Worm (Caenorhabditis elegans) whole organism, L4 larva: Measurements from ENCODE around the gene T10G3.3.

Experiments used
- F26F4.8 ChIP-seq: fragments of 200-800 bp; sonication (Bioruptor generic); conservative IDR thresholded peaks from 2 replicates; pipeline ENCODE4 v1.3.6; 2022; ENCODE audit warnings: missing genetic modification characterization, missing compliant biosample characterization
- F37D6.2 ChIP-seq: sonication (generic microtip); optimal IDR thresholded peaks from 2 replicates; lab custom pipeline; 2016; ENCODE audit warnings: mild to moderate bottlenecking, missing genetic modification characterization, missing compliant biosample characterization
- Y5F2A.4 ChIP-seq: fragments of 200-800 bp; sonication (Bioruptor generic); optimal IDR thresholded peaks from 2 replicates; lab custom pipeline; 2018; ENCODE audit warnings: mild to moderate bottlenecking, missing genetic modification characterization, missing compliant biosample characterization
- Y75B8A.6 ChIP-seq: fragments of 200-800 bp; sonication (Bioruptor generic); IDR thresholded peaks from 2 replicates; pipeline ENCODE4 v1.3.6; 2022; ENCODE audit warnings: missing genetic modification reagents, missing genetic modification characterization, missing compliant biosample characterization
- ZK337.2 ChIP-seq: fragments of 200-800 bp; sonication (Bioruptor generic); IDR thresholded peaks from 2 replicates; pipeline ENCODE4 v1.3.6; 2022; ENCODE audit warnings: missing genetic modification reagents, missing genetic modification characterization, missing compliant biosample characterization
- ZK546.5 ChIP-seq, 2 experiments: sonication (generic microtip); optimal IDR thresholded peaks; 2 replicates each; lab custom pipeline; 2017; ENCODE audit warnings: missing biosample characterization in 2 of 2, missing genetic modification characterization in 2 of 2
- aha-1 ChIP-seq: fragments of 150-350 bp; peaks from one replicate; lab custom pipeline; 2014; ENCODE audit warnings: missing biosample characterization, missing genetic modification characterization
- aly-2 ChIP-seq: sonication (generic microtip); optimal IDR thresholded peaks from 2 replicates; lab custom pipeline; 2018; ENCODE audit warnings: missing biosample characterization, missing genetic modification characterization
- arid-1 ChIP-seq: fragments of 200-800 bp; sonication (Bioruptor generic); conservative IDR thresholded peaks from 2 replicates; pipeline ENCODE4 v1.3.6; 2022; ENCODE audit warnings: missing genetic modification reagents, missing genetic modification characterization, missing compliant biosample characterization
- attf-4 ChIP-seq: sonication (generic microtip); optimal IDR thresholded peaks from 3 replicates; lab custom pipeline; 2017; ENCODE audit warnings: missing biosample characterization, missing genetic modification characterization
- ceh-44 ChIP-seq: fragments of 200-800 bp; sonication (Bioruptor generic); IDR thresholded peaks from 2 replicates; pipeline ENCODE4 v1.3.6; 2022; ENCODE audit warnings: missing genetic modification reagents, missing genetic modification characterization, missing compliant biosample characterization
- ceh-62 ChIP-seq: sonication (generic microtip); optimal IDR thresholded peaks from 2 replicates; lab custom pipeline; 2017; ENCODE audit warnings: missing biosample characterization, missing genetic modification characterization
- ceh-82 ChIP-seq: sonication (generic microtip); optimal IDR thresholded peaks from 2 replicates; lab custom pipeline; 2017; ENCODE audit warnings: missing biosample characterization, missing genetic modification characterization
- cey-2 ChIP-seq: sonication (generic microtip); optimal IDR thresholded peaks from 3 replicates; lab custom pipeline; 2017; ENCODE audit warnings: missing genetic modification characterization, mild to moderate bottlenecking, missing compliant biosample characterization, antibody characterized with exemption, borderline replicate concordance; ENCODE audit not compliant: insufficient read depth
- ctbp-1 ChIP-seq: fragments of 200-800 bp; sonication (Bioruptor generic); IDR thresholded peaks from 2 replicates; pipeline ENCODE4 v1.3.6; 2022; ENCODE audit warnings: missing genetic modification reagents, missing genetic modification characterization, missing compliant biosample characterization
- daf-8 ChIP-seq: fragments of 200-800 bp; sonication (Bioruptor generic); IDR thresholded peaks from 2 replicates; pipeline ENCODE4 v1.3.6; 2022; ENCODE audit warnings: missing genetic modification characterization, missing compliant biosample characterization
- dmd-8 ChIP-seq: fragments of 200-800 bp; sonication (Bioruptor generic); IDR thresholded peaks from 2 replicates; pipeline ENCODE4 v1.3.6; 2022; ENCODE audit warnings: missing genetic modification characterization, missing compliant biosample characterization
- duxl-1 ChIP-seq: sonication (generic microtip); optimal IDR thresholded peaks from 2 replicates; lab custom pipeline; 2016; ENCODE audit warnings: mild to moderate bottlenecking, missing genetic modification characterization, moderate library complexity, missing compliant biosample characterization; ENCODE audit not compliant: poor library complexity
- dve-1 ChIP-seq: sonication (generic microtip); optimal IDR thresholded peaks from 2 replicates; lab custom pipeline; 2017; ENCODE audit warnings: antibody characterized with exemption, mild to moderate bottlenecking, missing genetic modification characterization, missing compliant biosample characterization; ENCODE audit not compliant: insufficient read depth
- egl-43 ChIP-seq: fragments of 200-800 bp; sonication (Bioruptor generic); IDR thresholded peaks from 2 replicates; pipeline ENCODE4 v1.3.6; 2022; ENCODE audit warnings: missing genetic modification reagents, missing genetic modification characterization, missing compliant biosample characterization
- fos-1 ChIP-seq: fragments of 150-350 bp; optimal IDR thresholded peaks from 2 replicates; lab custom pipeline; 2014; ENCODE audit warnings: missing biosample characterization, missing genetic modification characterization
- gei-8 ChIP-seq: fragments of 200-800 bp; sonication (Bioruptor generic); optimal IDR thresholded peaks from 2 replicates; lab custom pipeline; 2018; ENCODE audit warnings: mild to moderate bottlenecking, missing genetic modification characterization, missing compliant biosample characterization
- hlh-11 ChIP-seq: fragments of 200-800 bp; sonication (Bioruptor generic); optimal IDR thresholded peaks from 2 replicates; lab custom pipeline; 2018; ENCODE audit warnings: mild to moderate bottlenecking, missing genetic modification characterization, missing compliant biosample characterization
- hlh-30 ChIP-seq: sonication (generic microtip); optimal IDR thresholded peaks from 2 replicates; lab custom pipeline; 2017; ENCODE audit warnings: antibody characterized with exemption, mild to moderate bottlenecking, missing genetic modification characterization, missing compliant biosample characterization; ENCODE audit not compliant: insufficient read depth
- hmg-1.1 ChIP-seq: fragments of 200-800 bp; sonication (Bioruptor generic); IDR thresholded peaks from 2 replicates; pipeline ENCODE4 v1.3.6; 2022; ENCODE audit warnings: missing genetic modification reagents, missing genetic modification characterization, missing compliant biosample characterization
- lin-13 ChIP-seq: fragments of 150-350 bp; optimal IDR thresholded peaks from 2 replicates; lab custom pipeline; 2014; ENCODE audit warnings: missing biosample characterization, missing genetic modification reagents, missing genetic modification characterization
- lin-15B ChIP-seq: fragments of 150-350 bp; sonication (generic microtip); optimal IDR thresholded peaks from 3 replicates; lab custom pipeline; 2014; ENCODE audit warnings: missing biosample characterization, missing genetic modification characterization
- lin-38 ChIP-seq: fragments of 200-800 bp; sonication (Bioruptor generic); IDR thresholded peaks from 2 replicates; pipeline ENCODE4 v1.3.6; 2022; ENCODE audit warnings: missing genetic modification reagents, missing genetic modification characterization, missing compliant biosample characterization
- madf-9 ChIP-seq: fragments of 200-800 bp; sonication (Bioruptor generic); conservative IDR thresholded peaks from 2 replicates; pipeline ENCODE4 v1.3.6; 2022; ENCODE audit warnings: missing genetic modification reagents, missing genetic modification characterization, missing compliant biosample characterization
- mdl-1 ChIP-seq, 2 experiments: fragments of 150-350 bp in 1 of 2; sonication (generic microtip) in 1 of 2; optimal IDR thresholded peaks; 2 replicates each; lab custom pipeline; 2014 to 2017; ENCODE audit warnings: missing biosample characterization in 2 of 2, missing genetic modification characterization in 2 of 2
- mdt-29 ChIP-seq: fragments of 200-800 bp; sonication (Bioruptor generic); IDR thresholded peaks from 2 replicates; pipeline ENCODE4 v1.3.6; 2022; ENCODE audit warnings: missing genetic modification reagents, missing genetic modification characterization, missing compliant biosample characterization
- mep-1 ChIP-seq: fragments of 150-350 bp; sonication (generic microtip); optimal IDR thresholded peaks from 3 replicates; lab custom pipeline; 2014; ENCODE audit warnings: missing biosample characterization, missing genetic modification characterization
- mxl-2 ChIP-seq: fragments of 200-800 bp; sonication (Bioruptor generic); conservative IDR thresholded peaks from 2 replicates; pipeline ENCODE4 v1.3.6; 2022; ENCODE audit warnings: missing genetic modification reagents, missing genetic modification characterization, missing compliant biosample characterization
- nhr-10 ChIP-seq: fragments of 150-350 bp; optimal IDR thresholded peaks from 2 replicates; lab custom pipeline; 2014; ENCODE audit warnings: missing biosample characterization, missing genetic modification characterization
- nhr-11 ChIP-seq: fragments of 150-350 bp; optimal IDR thresholded peaks from 2 replicates; lab custom pipeline; 2014; ENCODE audit warnings: missing biosample characterization, missing genetic modification characterization
- nhr-237 ChIP-seq: sonication (generic microtip); optimal IDR thresholded peaks from 2 replicates; lab custom pipeline; 2017; ENCODE audit warnings: missing biosample characterization, missing genetic modification characterization
- nhr-42 ChIP-seq: fragments of 200-800 bp; sonication (Bioruptor generic); IDR thresholded peaks from 2 replicates; pipeline ENCODE4 v1.3.6; 2022; ENCODE audit warnings: missing genetic modification characterization, missing compliant biosample characterization
- nhr-48 ChIP-seq: sonication (generic microtip); optimal IDR thresholded peaks from 2 replicates; lab custom pipeline; 2016; ENCODE audit warnings: mild to moderate bottlenecking, missing genetic modification characterization, missing compliant biosample characterization
- nhr-6 ChIP-seq: fragments of 150-350 bp; optimal IDR thresholded peaks from 2 replicates; lab custom pipeline; 2014; ENCODE audit warnings: missing biosample characterization, missing genetic modification characterization
- nhr-76 ChIP-seq: fragments of 150-350 bp; optimal IDR thresholded peaks from 2 replicates; lab custom pipeline; 2014; ENCODE audit warnings: missing biosample characterization, missing genetic modification characterization
- nhr-77 ChIP-seq: fragments of 150-350 bp; optimal IDR thresholded peaks from 2 replicates; lab custom pipeline; 2014; ENCODE audit warnings: missing biosample characterization, missing genetic modification characterization
- pha-4 ChIP-seq, 2 experiments: fragments of 150-350 bp in 1 of 2; fragments of 200-800 bp in 1 of 2; sonication (Bioruptor generic) in 1 of 2; IDR thresholded peaks in 1 of 2; optimal IDR thresholded peaks in 1 of 2; 2 replicates each; pipeline versions ENCODE4 v1.3.6 to Lab custom; 2014 to 2022; ENCODE audit warnings: missing genetic modification characterization in 2 of 2, missing genetic modification reagents in 2 of 2, missing biosample characterization in 1 of 2, missing compliant biosample characterization in 1 of 2
- php-3 ChIP-seq: fragments of 200-800 bp; sonication (Bioruptor generic); IDR thresholded peaks from 2 replicates; pipeline ENCODE4 v1.3.6; 2022; ENCODE audit warnings: missing genetic modification reagents, missing genetic modification characterization, missing compliant biosample characterization
- skn-1 ChIP-seq: fragments of 150-350 bp; optimal IDR thresholded peaks from 2 replicates; lab custom pipeline; 2014; ENCODE audit warnings: missing biosample characterization, missing genetic modification characterization
- snpc-1.2 ChIP-seq: fragments of 200-800 bp; sonication (Bioruptor generic); IDR thresholded peaks from 2 replicates; pipeline ENCODE4 v1.3.6; 2022; ENCODE audit warnings: missing genetic modification reagents, missing genetic modification characterization, missing compliant biosample characterization
- tag-97 ChIP-seq: fragments of 200-800 bp; sonication (Bioruptor generic); IDR thresholded peaks from 2 replicates; pipeline ENCODE4 v1.3.6; 2022; ENCODE audit warnings: missing genetic modification characterization, missing compliant biosample characterization
- tra-1 ChIP-seq: fragments of 200-800 bp; sonication (Bioruptor generic); IDR thresholded peaks from 2 replicates; pipeline ENCODE4 v1.3.6; 2022; ENCODE audit warnings: missing genetic modification reagents, missing genetic modification characterization, missing compliant biosample characterization
- unc-130 ChIP-seq: sonication (generic microtip); optimal IDR thresholded peaks from 2 replicates; lab custom pipeline; 2016; ENCODE audit warnings: missing genetic modification reagents, missing genetic modification characterization, missing compliant biosample characterization
- zfp-2 ChIP-seq: sonication (generic microtip); optimal IDR thresholded peaks from 2 replicates; lab custom pipeline; 2016; ENCODE audit warnings: mild to moderate bottlenecking, missing genetic modification characterization, missing compliant biosample characterization
- zip-2 ChIP-seq: fragments of 150-350 bp; optimal IDR thresholded peaks from 2 replicates; lab custom pipeline; 2014; ENCODE audit warnings: missing biosample characterization, missing genetic modification characterization

T10G3.3 gene

ce11 chrV:13468190-13468765 is 21.7 kb downstream of the T10G3.3 start, which contains the start of the genes F25H9.6 and F25H9.7 (continued):
- TF ChIP-seq Y5F2A.4 = no peak
- peak; percentile 70 for TF ChIP-seq F37D6.2 (tag; lab: Kevin White, UChicago)
- peak; percentile 99 for TF ChIP-seq ZK337.2
- peak; percentile 81 for TF ChIP-seq dve-1
- no peak for TF ChIP-seq egl-43 (GFP tag; lab: Robert Waterston, UW)
- TF ChIP-seq gei-8 (GFP tag; lab: Kevin White, UChicago) = peak; percentile 45
- TF ChIP-seq hmg-1.1 (GFP tag; lab: Robert Waterston, UW) = peak; percentile 50; the same call in 1 of the 2 replicates
- TF ChIP-seq ctbp-1 (GFP tag; lab: Robert Waterston, UW) = no peak
- TF ChIP-seq nhr-48 (tag; lab: Kevin White, UChicago) = peak; percentile 38
- peak; percentile 93 for TF ChIP-seq nhr-6
- no peak for TF ChIP-seq php-3 (GFP tag; lab: Robert Waterston, UW)
- peak; percentile 69; the same call in 1 of the 2 replicates for TF ChIP-seq mdt-29
- TF ChIP-seq daf-8 (GFP tag; lab: Robert Waterston, UW) = no peak
- no peak for TF ChIP-seq ZK546.5 (tag; optimal IDR thresholded peaks at IDR 0.05; lab: Kevin White, UChicago)
- no peak for TF ChIP-seq attf-4 (tag; lab: Kevin White, UChicago)
- peak; percentile 93 for TF ChIP-seq madf-9 (GFP tag; lab: Robert Waterston, UW)
- TF ChIP-seq nhr-11 = peak; percentile 54
- peak; percentile 91 for TF ChIP-seq hlh-30
- TF ChIP-seq zfp-2 (tag; lab: Kevin White, UChicago) = no peak
- TF ChIP-seq ceh-44 (GFP tag; lab: Robert Waterston, UW) = peak; percentile 63; the same call in 1 of the 2 replicates
- TF ChIP-seq skn-1 (tag; lab: Kevin White, UChicago) = no peak
- TF ChIP-seq mdl-1 (tag; optimal IDR thresholded peaks at IDR 0.05; lab: Kevin White, UChicago) = peak; percentile 72 to 91
- no peak for TF ChIP-seq Y75B8A.6 (GFP tag; lab: Robert Waterston, UW)
- TF ChIP-seq ceh-82 (tag; lab: Kevin White, UChicago) = no peak
- TF ChIP-seq tra-1 (GFP tag; lab: Robert Waterston, UW) = peak; percentile 79; the same call in 1 of the 2 replicates
- peak; percentile 90; the same call in 1 of the 2 replicates for TF ChIP-seq tag-97 (GFP tag; lab: Robert Waterston, UW)
- peak; percentile 66 for TF ChIP-seq hlh-11 (tag; lab: Kevin White, UChicago)
- TF ChIP-seq unc-130 (GFP tag; lab: Kevin White, UChicago) = peak; percentile 97
- TF ChIP-seq fos-1 (tag; lab: Kevin White, UChicago) = no peak
- peak; percentile 36; the same call in 1 of the 2 replicates for TF ChIP-seq pha-4 (GFP tag; IDR thresholded peaks at IDR 0.05; lab: Robert Waterston, UW)
- no peak for TF ChIP-seq pha-4 (tag; optimal IDR thresholded peaks at IDR 0.05; lab: Kevin White, UChicago)
- no peak for TF ChIP-seq nhr-237
- TF ChIP-seq mep-1 (tag; lab: Kevin White, UChicago) = peak; percentile 65
- peak; percentile 58 for TF ChIP-seq nhr-77 (tag; lab: Kevin White, UChicago)
- peak; percentile 79 for TF ChIP-seq mxl-2 (GFP tag; lab: Robert Waterston, UW)
- no peak for TF ChIP-seq cey-2
- TF ChIP-seq snpc-1.2 = no peak; the same call in 1 of the 2 replicates
- TF ChIP-seq F26F4.8 = no peak
- TF ChIP-seq zip-2 (tag; lab: Kevin White, UChicago) = peak; percentile 11
- TF ChIP-seq lin-15B = no peak
- TF ChIP-seq arid-1 (GFP tag; lab: Robert Waterston, UW) = peak; percentile 60; the same call in 1 of the 2 replicates
- TF ChIP-seq nhr-76 (tag; lab: Kevin White, UChicago) = no peak
- no peak for TF ChIP-seq ceh-62
- no peak for TF ChIP-seq aly-2
- peak; percentile 88 for TF ChIP-seq duxl-1 (tag; lab: Kevin White, UChicago)
- TF ChIP-seq lin-38 = peak; percentile 79
- TF ChIP-seq dmd-8 (GFP tag; lab: Robert Waterston, UW) = 0 out of 2 replicates have a peak, but pooled peaks have one; percentile 12
- peak; percentile 91 for TF ChIP-seq aha-1 (tag; lab: Kevin White, UChicago)
- no peak for TF ChIP-seq nhr-42 (GFP tag; lab: Robert Waterston, UW)
- TF ChIP-seq lin-13 (GFP tag; lab: Kevin White, UChicago) = peak; percentile 66
- TF ChIP-seq nhr-10 (tag; lab: Kevin White, UChicago) = no peak
